Worm (Caenorhabditis elegans) whole organism, L1 larva: ENCODE measurements around the gene nspb-9.

Experiments
- C16A3.4 ChIP-seq: fragments of 150-350 bp; optimal IDR thresholded peaks from 2 replicates; lab custom pipeline; 2014; ENCODE audit warnings: missing biosample characterization, missing genetic modification characterization
- C34B4.2 ChIP-seq: sonication (generic microtip); optimal IDR thresholded peaks from 2 replicates; lab custom pipeline; 2017; ENCODE audit warnings: mild to moderate bottlenecking, missing genetic modification characterization, missing compliant biosample characterization
- Y116A8C.19 ChIP-seq: sonication (generic microtip); optimal IDR thresholded peaks from 2 replicates; lab custom pipeline; 2016; ENCODE audit warnings: missing compliant biosample characterization, missing genetic modification characterization, borderline replicate concordance
- ama-1 ChIP-seq: fragments of 150-350 bp; optimal IDR thresholded peaks from 2 replicates; lab custom pipeline; 2014
- ceh-82 ChIP-seq, 3 experiments: fragments of 150-350 bp in 1 of 3; sonication (generic microtip) in 2 of 3; optimal IDR thresholded peaks; 2 replicates each; lab custom pipeline; 2014 to 2017; ENCODE audit warnings: missing biosample characterization in 3 of 3, missing genetic modification characterization in 3 of 3
- dsc-1 ChIP-seq: sonication (generic microtip); optimal IDR thresholded peaks from 2 replicates; lab custom pipeline; 2016; ENCODE audit warnings: mild to moderate bottlenecking, missing genetic modification characterization, missing compliant biosample characterization
- efl-1 ChIP-seq, 4 experiments: fragments of 150-350 bp; optimal IDR thresholded peaks in 3 of 4; peaks in 1 of 4; 1 replicate in 1 of 4; 2 replicates in 3 of 4; lab custom pipeline; 2014; ENCODE audit warnings: missing biosample characterization in 2 of 4, missing genetic modification characterization in 2 of 4, missing genetic modification reagents in 2 of 4
- egl-13 ChIP-seq: sonication (generic microtip); optimal IDR thresholded peaks from 2 replicates; lab custom pipeline; 2016; ENCODE audit warnings: missing genotype, missing genetic modification reagents, missing genetic modification characterization, missing compliant biosample characterization
- elt-2 ChIP-seq: sonication (generic microtip); optimal IDR thresholded peaks from 2 replicates; lab custom pipeline; 2016; ENCODE audit warnings: missing genetic modification characterization, mild to moderate bottlenecking, inconsistent platforms, missing compliant biosample characterization, missing genetic modification reagents
- fkh-10 ChIP-seq: sonication (generic microtip); optimal IDR thresholded peaks from 2 replicates; lab custom pipeline; 2017; ENCODE audit warnings: missing biosample characterization, missing genetic modification reagents, missing genetic modification characterization
- hlh-17 ChIP-seq: fragments of 200-800 bp; sonication (Bioruptor generic); optimal IDR thresholded peaks from 2 replicates; lab custom pipeline; 2018; ENCODE audit warnings: missing genetic modification characterization, mild to moderate bottlenecking, missing compliant biosample characterization, moderate library complexity, borderline replicate concordance
- hpl-2 ChIP-seq: fragments of 150-350 bp; optimal IDR thresholded peaks from 2 replicates; lab custom pipeline; 2014; ENCODE audit warnings: missing biosample characterization, missing genetic modification reagents, missing genetic modification characterization
- irx-1 ChIP-seq: sonication (generic microtip); optimal IDR thresholded peaks from 2 replicates; lab custom pipeline; 2016; ENCODE audit warnings: missing genetic modification characterization, missing compliant biosample characterization
- lin-15B ChIP-seq: fragments of 150-350 bp; sonication (generic microtip); optimal IDR thresholded peaks from 3 replicates; lab custom pipeline; 2014; ENCODE audit warnings: missing biosample characterization, missing genetic modification characterization
- mab-9 ChIP-seq: fragments of 200-800 bp; sonication (Bioruptor generic); IDR thresholded peaks from 2 replicates; pipeline ENCODE4 v1.3.6; 2022; ENCODE audit warnings: missing genetic modification reagents, missing genetic modification characterization, missing compliant biosample characterization
- mdl-1 ChIP-seq, 2 experiments: fragments of 150-350 bp; optimal IDR thresholded peaks; 2 replicates each; lab custom pipeline; 2014 to 2017; ENCODE audit warnings: missing biosample characterization in 2 of 2, missing genetic modification characterization in 2 of 2, inconsistent platforms in 1 of 2
- nhr-11 ChIP-seq: fragments of 150-350 bp; optimal IDR thresholded peaks from 2 replicates; lab custom pipeline; 2014; ENCODE audit warnings: missing biosample characterization, missing genetic modification characterization
- nhr-12 ChIP-seq: sonication (generic microtip); optimal IDR thresholded peaks from 2 replicates; lab custom pipeline; 2017; ENCODE audit warnings: missing biosample characterization, missing genetic modification characterization
- nhr-71 ChIP-seq: sonication (generic microtip); optimal IDR thresholded peaks from 2 replicates; lab custom pipeline; 2016; ENCODE audit warnings: mild to moderate bottlenecking, missing genetic modification characterization, moderate library complexity, missing compliant biosample characterization
- nhr-84 ChIP-seq: sonication (generic microtip); optimal IDR thresholded peaks from 2 replicates; lab custom pipeline; 2017; ENCODE audit warnings: missing biosample characterization, missing genetic modification characterization
- sup-37 ChIP-seq: fragments of 200-800 bp; sonication (Bioruptor generic); optimal IDR thresholded peaks from 2 replicates; lab custom pipeline; 2018; ENCODE audit warnings: mild to moderate bottlenecking, missing genetic modification characterization, missing compliant biosample characterization
- tlp-1 ChIP-seq: fragments of 150-350 bp; optimal IDR thresholded peaks from 2 replicates; lab custom pipeline; 2014; ENCODE audit warnings: missing biosample characterization, missing genetic modification characterization
- unc-130 ChIP-seq: fragments of 150-350 bp; optimal IDR thresholded peaks from 2 replicates; lab custom pipeline; 2017; ENCODE audit warnings: missing biosample characterization, missing genetic modification characterization, inconsistent platforms
- unc-62 ChIP-seq: fragments of 150-350 bp; optimal IDR thresholded peaks from 2 replicates; lab custom pipeline; 2014; ENCODE audit warnings: missing biosample characterization, missing genetic modification reagents, missing genetic modification characterization
- xbp-1 ChIP-seq: sonication (generic microtip); optimal IDR thresholded peaks from 2 replicates; lab custom pipeline; 2016; ENCODE audit warnings: missing genetic modification characterization, missing compliant biosample characterization
- ztf-4 ChIP-seq: fragments of 150-350 bp; optimal IDR thresholded peaks from 2 replicates; lab custom pipeline; 2014; ENCODE audit warnings: missing biosample characterization, missing genetic modification characterization

The nspb-9 gene

DNA sequence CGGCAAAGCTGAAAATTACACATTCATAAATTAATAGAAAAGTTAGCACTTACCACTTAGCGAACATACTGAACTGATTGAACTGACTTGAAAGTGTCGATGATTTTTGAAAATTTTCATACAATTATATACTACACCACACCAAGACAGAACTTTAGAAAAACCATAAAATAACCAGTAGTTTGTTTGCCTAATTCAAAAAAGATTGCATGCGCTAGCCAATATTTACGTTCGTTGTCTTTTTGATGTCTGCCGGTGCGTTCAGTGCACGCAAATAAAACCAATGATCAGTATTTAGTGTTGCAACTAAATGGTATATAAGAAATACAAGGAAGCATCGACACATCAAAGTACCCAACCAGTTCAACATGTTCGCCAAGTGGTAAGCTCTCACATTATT lies at the start of gene nspb-9, which contains the start of gene nspb-8:
Gene nspb-9 (plus strand): TSS at position 311 of the 400 bp plus-strand sequence.
Gene nspb-8 (minus strand): TSS at position 101 of the 400 bp plus-strand sequence.
- no peak for TF ChIP-seq hlh-17 (GFP tag; lab: Kevin White, UChicago)
- no peak for TF ChIP-seq nhr-71 (tag; lab: Kevin White, UChicago)
- TF ChIP-seq nhr-11 (tag; lab: Kevin White, UChicago), result no peak
- TF ChIP-seq efl-1 (optimal IDR thresholded peaks at IDR 0.05; lab: Kevin White, UChicago), result no peak
- peak in 1 of 2 experiments; percentile 62 for TF ChIP-seq efl-1 (GFP tag; optimal IDR thresholded peaks at IDR 0.05 in 1 of 2; lab: Kevin White, UChicago)
- TF ChIP-seq nhr-84, result no peak
- TF ChIP-seq mab-9, result no peak
- TF ChIP-seq unc-62, result no peak
- no peak for TF ChIP-seq ztf-4 (tag; lab: Kevin White, UChicago)

ce11 chrII:14534000-14534399 lies 46.7 kb upstream of the nspb-9 start, which contains the start of gene C04H5.1:
Gene C04H5.1, plus strand, starts transcription at chrII:14534300.
- no peak for TF ChIP-seq lin-15B (tag; lab: Kevin White, UChicago)
- no peak for TF ChIP-seq tlp-1 (tag; lab: Kevin White, UChicago)
- no peak for TF ChIP-seq xbp-1 (tag; lab: Kevin White, UChicago)
- no peak for TF ChIP-seq C34B4.2 (tag; lab: Kevin White, UChicago)
- no peak for TF ChIP-seq Y116A8C.19 (tag; lab: Kevin White, UChicago)
- TF ChIP-seq unc-62, result no peak
- TF ChIP-seq fkh-10 (GFP tag; lab: Kevin White, UChicago), result no peak

- TF ChIP-seq efl-1 (optimal IDR thresholded peaks at IDR 0.05; lab: Kevin White, UChicago), result no peak
- peak in 1 of 2 experiments; percentile 51 for TF ChIP-seq efl-1 (GFP tag; optimal IDR thresholded peaks at IDR 0.05 in 1 of 2; lab: Kevin White, UChicago)
- no peak for TF ChIP-seq ztf-4 (tag; lab: Kevin White, UChicago)
These were observed 42.9 kb upstream of the nspb-9 start, which contains the start of the genes clec-147 and C04H5.7 for ce11 chrII:14537728-14538127. Gene clec-147, minus strand, starts transcription at chrII:14537828. Gene C04H5.7, plus strand, starts transcription at chrII:14537946.

DNA sequence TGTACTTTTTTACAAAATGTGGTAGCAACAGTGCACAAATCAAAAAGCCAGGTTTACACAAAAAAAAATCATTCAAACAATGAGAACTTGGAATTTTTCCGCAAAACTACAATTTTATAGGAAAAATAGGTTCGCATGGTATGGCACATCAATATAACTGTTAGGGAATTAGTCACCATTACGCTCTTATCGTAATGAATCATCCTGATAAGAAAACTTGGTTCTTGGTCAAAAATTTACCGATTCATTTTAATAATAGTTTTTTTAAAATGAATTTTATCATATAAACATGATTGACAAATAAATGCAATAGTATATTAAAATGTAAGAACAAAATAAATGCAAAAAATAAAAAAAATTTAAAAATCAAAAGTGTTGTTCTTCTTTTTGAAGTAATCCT lies 40.1 kb upstream of the nspb-9 start:
- no peak for TF ChIP-seq irx-1 (tag; lab: Kevin White, UChicago)
- peak; percentile 12 for TF ChIP-seq elt-2 (tag; lab: Kevin White, UChicago)

DNA sequence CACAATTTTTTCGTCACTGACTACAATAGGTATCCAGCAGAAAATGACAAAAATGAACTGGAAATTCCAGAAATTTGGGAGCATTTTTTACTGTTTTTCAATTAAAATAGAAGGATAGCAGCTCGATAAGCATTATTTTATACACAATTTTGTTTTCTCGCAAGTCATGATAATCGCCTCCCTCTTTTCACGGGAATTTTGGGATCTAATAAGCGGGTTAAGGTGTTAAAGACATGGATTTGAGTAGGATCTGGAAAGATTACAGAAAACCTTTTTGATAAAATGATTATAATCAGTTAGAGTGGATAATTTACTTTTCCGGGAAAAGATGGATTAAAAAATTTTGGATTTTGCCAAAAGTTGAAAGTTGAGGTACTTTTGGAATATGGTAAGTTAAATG lies 32.0 kb upstream of the nspb-9 start, which contains the start of gene gcy-29:
Gene gcy-29 (minus strand): TSS at position 101 of the 400 bp plus-strand sequence.
- TF ChIP-seq ceh-82 (tag; optimal IDR thresholded peaks at IDR 0.05; lab: Kevin White, UChicago), result no peak
- no peak for TF ChIP-seq hpl-2
- TF ChIP-seq nhr-12 (tag; lab: Kevin White, UChicago), result no peak
- TF ChIP-seq nhr-84, result no peak
- peak; percentile 81 for TF ChIP-seq dsc-1 (tag; lab: Kevin White, UChicago)
- no peak for TF ChIP-seq sup-37
- peak; percentile 28 for TF ChIP-seq egl-13 (tag; lab: Kevin White, UChicago)
- TF ChIP-seq ama-1 (lab: Kevin White, UChicago), result no peak
- TF ChIP-seq unc-130 (tag; lab: Kevin White, UChicago), result no peak
- TF ChIP-seq, all 84 proteins: peak for 2

DNA sequence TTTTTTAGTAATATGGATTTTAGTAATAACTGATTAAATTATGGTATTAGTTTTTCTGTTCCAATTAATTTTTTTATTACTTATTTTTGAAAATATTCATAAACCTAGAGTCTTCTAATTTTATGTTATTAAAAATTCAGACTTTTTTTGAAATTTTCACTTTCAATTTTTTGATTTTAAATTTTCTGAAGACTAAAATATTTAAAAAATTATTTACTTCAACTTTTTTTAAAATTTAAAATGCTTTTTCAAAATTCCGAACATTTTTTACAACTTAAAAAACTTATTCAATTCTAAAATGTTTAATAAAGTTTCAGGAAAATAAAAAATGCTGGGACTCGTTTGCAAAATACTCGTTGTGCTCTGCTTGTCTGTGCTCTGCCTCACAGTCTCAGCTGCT lies 30.0 kb upstream of the nspb-9 start, which contains the start of gene nlp-41:
Gene nlp-41 (plus strand): TSS at position 301 of the 400 bp plus-strand sequence.
- no peak for TF ChIP-seq mdl-1 (tag; optimal IDR thresholded peaks at IDR 0.05; lab: Kevin White, UChicago)

DNA sequence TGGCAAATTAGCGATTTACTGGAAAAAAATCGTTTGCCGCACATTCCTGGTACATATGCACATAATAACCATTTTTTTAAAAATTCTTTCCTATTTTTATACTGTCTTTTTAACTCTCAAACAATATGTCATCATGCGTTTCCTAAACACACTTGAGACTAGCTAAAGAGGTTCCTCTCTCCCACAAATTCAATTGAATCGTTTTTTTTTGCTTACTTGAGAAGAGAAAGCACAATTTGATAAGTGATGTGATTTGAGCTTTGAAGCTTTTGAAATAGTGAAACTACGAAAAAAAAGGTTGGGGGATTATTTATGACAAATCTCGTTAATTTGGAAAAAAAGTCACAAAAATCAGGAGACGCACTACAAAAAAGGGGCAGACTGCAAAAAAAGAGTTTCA lies 25.6 kb upstream of the nspb-9 start:
- no peak for TF ChIP-seq C16A3.4 (tag; lab: Kevin White, UChicago)
- peak; percentile 55 for TF ChIP-seq fkh-10 (GFP tag; lab: Kevin White, UChicago)
